Fruit fly (Drosophila melanogaster) whole organism, pupa: ENCODE data around the gene CG7368.
A peak's percentile ranks its signal among the peaks of the same experiment; 100 is the strongest.

ENCODE experiments used
- CG10348 ChIP-seq: fragments of 200-800 bp; sonication (Bioruptor generic); IDR thresholded peaks from 2 replicates; pipeline ENCODE4 v1.3.6; 2022; ENCODE audit warnings: missing biosample characterization, missing genetic modification characterization
- CG12605 ChIP-seq: fragments of 200-800 bp; sonication (Bioruptor generic); IDR thresholded peaks from 2 replicates; pipeline ENCODE4 v1.3.6; 2022; ENCODE audit warnings: missing biosample characterization, missing genetic modification characterization
- CG14655 ChIP-seq: fragments of 200-800 bp; sonication (Bioruptor generic); optimal IDR thresholded peaks from 3 replicates; lab custom pipeline; 2017; ENCODE audit warnings: mild to moderate bottlenecking, missing biosample characterization, missing genetic modification reagents, missing genetic modification characterization
- CG15710 ChIP-seq: fragments of 200-800 bp; sonication (Bioruptor generic); optimal IDR thresholded peaks from 2 replicates; lab custom pipeline; 2018; ENCODE audit warnings: missing biosample characterization, mild to moderate bottlenecking, missing genetic modification characterization, moderate library complexity
- CG32121 ChIP-seq: fragments of 200-800 bp; sonication (Bioruptor generic); IDR thresholded peaks from 2 replicates; pipeline ENCODE4 v1.3.6; 2022; ENCODE audit warnings: missing biosample characterization, missing genetic modification characterization
- CG34367 ChIP-seq: fragments of 200-800 bp; sonication (Bioruptor generic); optimal IDR thresholded peaks from 2 replicates; lab custom pipeline; 2018; ENCODE audit warnings: missing biosample characterization, mild to moderate bottlenecking, missing genetic modification characterization
- CG4496 ChIP-seq: fragments of 200-800 bp; sonication (Bioruptor generic); IDR thresholded peaks from 3 replicates; pipeline ENCODE4 v1.3.6; 2022; ENCODE audit warnings: missing biosample characterization, missing genetic modification characterization
- CG8301 ChIP-seq: fragments of 200-800 bp; sonication (Bioruptor generic); optimal IDR thresholded peaks from 2 replicates; lab custom pipeline; 2018; ENCODE audit warnings: missing biosample characterization, mild to moderate bottlenecking, missing genetic modification characterization
- Ets98B ChIP-seq: fragments of 200-800 bp; sonication (Bioruptor generic); IDR thresholded peaks from 2 replicates; pipeline ENCODE4 v1.3.6; 2022; ENCODE audit warnings: missing biosample characterization, missing genetic modification characterization
- Pif1A ChIP-seq: fragments of 200-800 bp; sonication (Bioruptor generic); optimal IDR thresholded peaks from 3 replicates; lab custom pipeline; 2016; ENCODE audit warnings: missing biosample characterization, missing genetic modification characterization
- Pif1B ChIP-seq: fragments of 200-800 bp; sonication (Bioruptor generic); optimal IDR thresholded peaks from 3 replicates; lab custom pipeline; 2016; ENCODE audit warnings: missing biosample characterization, missing genetic modification characterization
- Snoo ChIP-seq: fragments of 200-800 bp; sonication (Bioruptor generic); optimal IDR thresholded peaks from 3 replicates; lab custom pipeline; 2017; ENCODE audit warnings: missing biosample characterization, mild to moderate bottlenecking, missing genetic modification characterization, inconsistent platforms
- fd96Ca ChIP-seq: fragments of 200-800 bp; sonication (Bioruptor generic); IDR thresholded peaks from 3 replicates; pipeline ENCODE4 v1.3.6; 2022; ENCODE audit warnings: missing biosample characterization, missing genetic modification characterization
- gl ChIP-seq: fragments of 200-800 bp; sonication (Bioruptor generic); optimal IDR thresholded peaks from 2 replicates; lab custom pipeline; 2018; ENCODE audit warnings: missing biosample characterization, mild to moderate bottlenecking, missing genetic modification characterization
- rn ChIP-seq: fragments of 200-800 bp; sonication (Bioruptor generic); IDR thresholded peaks from 2 replicates; pipeline ENCODE4 v1.3.6; 2022; ENCODE audit warnings: missing biosample characterization, missing genetic modification characterization

CG7368 gene

DNA sequence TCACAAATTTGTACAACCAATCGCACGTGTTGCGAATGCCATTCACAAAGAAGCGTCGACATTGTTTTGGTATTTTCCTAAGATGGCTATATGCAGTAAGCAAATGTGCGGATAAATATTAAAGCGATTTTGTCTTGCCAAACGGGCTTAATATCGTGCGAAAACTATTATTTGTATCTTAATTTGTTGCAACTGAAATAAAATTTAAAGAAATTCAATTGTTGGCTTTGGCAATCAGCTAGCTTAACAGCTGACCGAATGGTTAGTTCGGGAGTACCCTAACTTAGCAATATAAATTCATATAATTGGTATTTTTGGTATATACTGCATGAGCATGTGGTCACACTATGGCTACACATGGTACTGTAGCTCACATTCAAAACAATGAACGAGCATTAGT, 51.4 kb downstream of the CG7368 start, which contains the start of the genes RIOK1 and Polr3H:
Gene RIOK1, minus strand, starts transcription at position 65 of the 400 bp plus-strand sequence.
Gene Polr3H, plus strand, starts transcription at position 347 of the 400 bp plus-strand sequence.
- TF ChIP-seq fd96Ca (GFP tag; lab: Robert Waterston, UW), result peak; percentile 66; the same call in 2 of the 3 replicates
- no peak for TF ChIP-seq Snoo (tag; lab: Kevin White, UChicago)
- TF ChIP-seq CG10348, result no peak
- peak; percentile 30; the same call in 1 of the 3 replicates for TF ChIP-seq CG4496 (GFP tag; lab: Robert Waterston, UW)
- TF ChIP-seq CG8301 (tag; lab: Kevin White, UChicago), result no peak
- no peak for TF ChIP-seq Pif1B (GFP tag; lab: Kevin White, UChicago)
- TF ChIP-seq gl, result no peak
- TF ChIP-seq CG15710 (tag; lab: Kevin White, UChicago), result no peak
- peak; percentile 28 for TF ChIP-seq CG34367
- TF ChIP-seq CG12605 (GFP tag; lab: Robert Waterston, UW), result no peak
- no peak; the same call in 1 of the 2 replicates for TF ChIP-seq CG32121 (GFP tag; lab: Robert Waterston, UW)
- TF ChIP-seq Ets98B (GFP tag; lab: Robert Waterston, UW), result peak; percentile 60
- TF ChIP-seq rn (GFP tag; lab: Robert Waterston, UW), result no peak
- TF ChIP-seq CG14655 (GFP tag; lab: Kevin White, UChicago), result no peak
- TF ChIP-seq Pif1A (GFP tag; lab: Kevin White, UChicago), result no peak
- TF ChIP-seq, all 21 proteins: peak for 4
